Fruit fly (Drosophila melanogaster) whole organism, embryonic: Measurements from ENCODE around the gene Reg-2.

Source experiments
- B-H2 ChIP-seq: fragments of 200-800 bp; sonication (Bioruptor generic); optimal IDR thresholded peaks from 2 replicates; lab custom pipeline; 2018; ENCODE audit warnings: missing biosample characterization, mild to moderate bottlenecking, missing genetic modification characterization
- Bgb ChIP-seq: fragments of 200-800 bp; sonication (Bioruptor generic); IDR thresholded peaks from 2 replicates; pipeline ENCODE4 v1.3.6; 2022; ENCODE audit warnings: missing biosample characterization, missing genetic modification characterization; ENCODE audit not compliant: partially characterized antibody
- CG11398 ChIP-seq: fragments of 200-800 bp; sonication (Bioruptor generic); optimal IDR thresholded peaks from 2 replicates; lab custom pipeline; 2016; ENCODE audit warnings: missing biosample characterization, missing genetic modification characterization
- CG11560 ChIP-seq: fragments of 200-800 bp; sonication (Bioruptor generic); IDR thresholded peaks from 3 replicates; pipeline ENCODE4 v1.3.6; 2022; ENCODE audit warnings: missing biosample characterization, missing genetic modification characterization
- CG13775 ChIP-seq: fragments of 200-800 bp; sonication (Bioruptor generic); optimal IDR thresholded peaks from 3 replicates; lab custom pipeline; 2017; ENCODE audit warnings: missing biosample characterization, mild to moderate bottlenecking, missing genetic modification characterization
- CG14710 ChIP-seq: fragments of 200-800 bp; sonication (Bioruptor generic); optimal IDR thresholded peaks from 3 replicates; lab custom pipeline; 2019; ENCODE audit warnings: missing biosample characterization, mild to moderate bottlenecking, missing genetic modification characterization, moderate library complexity
- CG15479 ChIP-seq: fragments of 200-800 bp; sonication (Bioruptor generic); optimal IDR thresholded peaks from 3 replicates; lab custom pipeline; 2019; ENCODE audit warnings: missing biosample characterization, mild to moderate bottlenecking, missing genetic modification characterization, moderate library complexity
- CG18619 ChIP-seq: fragments of 200-800 bp; sonication (Bioruptor generic); optimal IDR thresholded peaks from 3 replicates; lab custom pipeline; 2017; ENCODE audit warnings: missing biosample characterization, mild to moderate bottlenecking, missing genetic modification characterization
- CG30431 ChIP-seq: fragments of 200-800 bp; sonication (Bioruptor generic); optimal IDR thresholded peaks from 2 replicates; lab custom pipeline; 2017; ENCODE audit warnings: missing biosample characterization, missing genetic modification characterization
- CG31441 ChIP-seq: fragments of 200-800 bp; sonication (Bioruptor generic); IDR thresholded peaks from 2 replicates; pipeline ENCODE4 v1.3.6; 2022; ENCODE audit warnings: missing biosample characterization, missing genetic modification characterization
- CG32532 ChIP-seq: fragments of 200-800 bp; sonication (Bioruptor generic); IDR thresholded peaks from 2 replicates; pipeline ENCODE4 v1.3.6; 2022; ENCODE audit warnings: missing biosample characterization, missing genetic modification characterization
- CG4360 ChIP-seq: fragments of 200-800 bp; sonication (Bioruptor generic); IDR thresholded peaks from 2 replicates; pipeline ENCODE4 v1.3.6; 2022; ENCODE audit warnings: missing biosample characterization, missing genetic modification characterization
- CG4617 ChIP-seq: fragments of 200-800 bp; sonication (Bioruptor generic); optimal IDR thresholded peaks from 3 replicates; lab custom pipeline; 2016; ENCODE audit warnings: missing biosample characterization, missing genetic modification characterization, borderline replicate concordance
- CG6765 ChIP-seq: fragments of 200-800 bp; sonication (Bioruptor generic); optimal IDR thresholded peaks from 3 replicates; lab custom pipeline; 2017; ENCODE audit warnings: missing biosample characterization, mild to moderate bottlenecking, missing genetic modification characterization
- CG6813 ChIP-seq: fragments of 200-800 bp; sonication (Bioruptor generic); optimal IDR thresholded peaks from 2 replicates; lab custom pipeline; 2017; ENCODE audit warnings: missing biosample characterization, missing genetic modification characterization, mild to moderate bottlenecking, moderate library complexity, missing genetic modification reagents
- CG7963 ChIP-seq: fragments of 200-800 bp; sonication (Bioruptor generic); IDR thresholded peaks from 3 replicates; pipeline ENCODE4 v1.3.6; 2022; ENCODE audit warnings: missing biosample characterization, missing genetic modification characterization; ENCODE audit not compliant: partially characterized antibody
- CG8388 ChIP-seq: fragments of 200-800 bp; sonication (Bioruptor generic); optimal IDR thresholded peaks from 2 replicates; lab custom pipeline; 2019; ENCODE audit warnings: missing biosample characterization, mild to moderate bottlenecking, missing genetic modification characterization, moderate library complexity
- CG8765 ChIP-seq: fragments of 200-800 bp; sonication (Bioruptor generic); IDR thresholded peaks from 2 replicates; pipeline ENCODE4 v1.3.6; 2022; ENCODE audit warnings: missing biosample characterization, missing genetic modification characterization
- CG9932 ChIP-seq: fragments of 200-800 bp; sonication (Bioruptor generic); IDR thresholded peaks from 2 replicates; pipeline ENCODE4 v1.3.6; 2022; ENCODE audit warnings: missing biosample characterization, missing genetic modification characterization
- Dad ChIP-seq: fragments of 200-800 bp; sonication (Bioruptor generic); optimal IDR thresholded peaks from 3 replicates; lab custom pipeline; 2016; ENCODE audit warnings: missing biosample characterization, missing genetic modification characterization
- Dll ChIP-seq: fragments of 200-800 bp; sonication (Bioruptor generic); IDR thresholded peaks from 4 replicates; pipeline ENCODE4 v1.3.6; 2022; ENCODE audit warnings: missing biosample characterization, missing genetic modification characterization; ENCODE audit not compliant: partially characterized antibody
- Doc3 ChIP-seq: fragments of 200-800 bp; sonication (Bioruptor generic); IDR thresholded peaks from 3 replicates; pipeline ENCODE4 v1.3.6; 2022; ENCODE audit warnings: missing biosample characterization, missing genetic modification characterization; ENCODE audit not compliant: partially characterized antibody
- HLH3B ChIP-seq: fragments of 200-800 bp; sonication (Bioruptor generic); IDR thresholded peaks from 2 replicates; pipeline ENCODE4 v1.3.6; 2022; ENCODE audit warnings: missing biosample characterization, missing genetic modification characterization
- Hmr ChIP-seq: fragments of 200-800 bp; sonication (Bioruptor generic); optimal IDR thresholded peaks from 3 replicates; lab custom pipeline; 2017; ENCODE audit warnings: mild to moderate bottlenecking, missing biosample characterization, missing genetic modification reagents, missing genetic modification characterization
- Hr39 ChIP-seq: fragments of >200 bp; optimal IDR thresholded peaks from 2 replicates; lab custom pipeline; 2017
- Hr78 ChIP-seq, 2 experiments: fragments of 200-800 bp in 1 of 2; fragments of >200 bp in 1 of 2; sonication (Bioruptor generic) in 1 of 2; optimal IDR thresholded peaks; 2 replicates each; lab custom pipeline; 2017 to 2019; ENCODE audit warnings: missing biosample characterization in 2 of 2, missing genetic modification characterization in 2 of 2, mild to moderate bottlenecking in 1 of 2, moderate library complexity in 1 of 2
- MBD-R2 ChIP-seq: fragments of 200-800 bp; sonication (Bioruptor generic); IDR thresholded peaks from 2 replicates; pipeline ENCODE4 v1.3.6; 2022; ENCODE audit warnings: missing biosample characterization, missing genetic modification characterization
- MTF-1 ChIP-seq: fragments of 200-800 bp; sonication (Bioruptor generic); optimal IDR thresholded peaks from 2 replicates; lab custom pipeline; 2018; ENCODE audit warnings: missing biosample characterization, mild to moderate bottlenecking, missing genetic modification characterization, borderline replicate concordance
- Trl ChIP-seq, 3 experiments: fragments of >200 bp in 2 of 3; fragments of 200-800 bp in 1 of 3; sonication (Bioruptor generic) in 1 of 3; optimal IDR thresholded peaks; 2 replicates in 1 of 3; 3 replicates in 2 of 3; lab custom pipeline; 2016 to 2017; ENCODE audit warnings: missing biosample characterization in 1 of 3, missing genetic modification characterization in 1 of 3
- bbx ChIP-seq: fragments of 200-800 bp; sonication (Bioruptor generic); IDR thresholded peaks from 2 replicates; pipeline ENCODE4 v1.3.6; 2022; ENCODE audit warnings: missing biosample characterization, missing genetic modification characterization; ENCODE audit not compliant: partially characterized antibody
- chn ChIP-seq: fragments of 200-800 bp; sonication (Bioruptor generic); optimal IDR thresholded peaks from 2 replicates; lab custom pipeline; 2016; ENCODE audit warnings: missing biosample characterization, missing genetic modification characterization
- ewg ChIP-seq: fragments of 200-800 bp; sonication (Bioruptor generic); optimal IDR thresholded peaks from 3 replicates; lab custom pipeline; 2017; ENCODE audit warnings: mild to moderate bottlenecking, missing biosample characterization, missing genetic modification reagents, missing genetic modification characterization
- fd96Cb ChIP-seq: fragments of 200-800 bp; sonication (Bioruptor generic); optimal IDR thresholded peaks from 2 replicates; lab custom pipeline; 2018; ENCODE audit warnings: missing biosample characterization, mild to moderate bottlenecking, missing genetic modification characterization, moderate library complexity
- ham ChIP-seq: fragments of 200-800 bp; sonication (Bioruptor generic); IDR thresholded peaks from 2 replicates; pipeline ENCODE4 v1.3.6; 2022; ENCODE audit warnings: missing biosample characterization, missing genetic modification characterization
- knrl ChIP-seq: fragments of 200-800 bp; sonication (Bioruptor generic); IDR thresholded peaks from 3 replicates; pipeline ENCODE4 v1.3.6; 2022; ENCODE audit warnings: missing biosample characterization, missing genetic modification characterization; ENCODE audit not compliant: partially characterized antibody
- lmd ChIP-seq: fragments of 200-800 bp; sonication (Bioruptor generic); IDR thresholded peaks from 2 replicates; pipeline ENCODE4 v1.3.6; 2022; ENCODE audit warnings: missing biosample characterization, missing genetic modification characterization
- mld ChIP-seq: fragments of 200-800 bp; sonication (Bioruptor generic); IDR thresholded peaks from 3 replicates; pipeline ENCODE4 v1.3.6; 2022; ENCODE audit warnings: missing biosample characterization, missing genetic modification characterization; ENCODE audit not compliant: partially characterized antibody
- nmo ChIP-seq: fragments of 200-800 bp; sonication (Bioruptor generic); optimal IDR thresholded peaks from 2 replicates; lab custom pipeline; 2018; ENCODE audit warnings: missing biosample characterization, mild to moderate bottlenecking, missing genetic modification characterization, moderate library complexity
- p53 ChIP-seq: fragments of 200-800 bp; sonication (Bioruptor generic); optimal IDR thresholded peaks from 2 replicates; lab custom pipeline; 2016; ENCODE audit warnings: missing biosample characterization, missing genetic modification characterization
- phol ChIP-seq: fragments of 200-800 bp; sonication (Bioruptor generic); optimal IDR thresholded peaks from 3 replicates; lab custom pipeline; 2018; ENCODE audit warnings: missing biosample characterization, mild to moderate bottlenecking, missing genetic modification characterization, moderate library complexity
- prd ChIP-seq, 3 experiments: fragments of >200 bp in 2 of 3; fragments of 200-800 bp in 1 of 3; sonication (Bioruptor generic) in 1 of 3; optimal IDR thresholded peaks in 2 of 3; IDR thresholded peaks in 1 of 3; 2 replicates in 2 of 3; 3 replicates in 1 of 3; pipeline versions ENCODE4 v1.3.6 to Lab custom; 2017 to 2022; ENCODE audit warnings: missing biosample characterization in 1 of 3, missing genetic modification characterization in 1 of 3
- sd ChIP-seq: fragments of 200-800 bp; sonication (Bioruptor generic); optimal IDR thresholded peaks from 3 replicates; lab custom pipeline; 2018; ENCODE audit warnings: missing biosample characterization, mild to moderate bottlenecking, missing genetic modification characterization, moderate library complexity
- sens-2 ChIP-seq: fragments of 200-800 bp; sonication (Bioruptor generic); IDR thresholded peaks from 2 replicates; pipeline ENCODE4 v1.3.6; 2022; ENCODE audit warnings: missing biosample characterization, missing genetic modification characterization
- sim ChIP-seq: fragments of 200-800 bp; sonication (Bioruptor generic); IDR thresholded peaks from 2 replicates; pipeline ENCODE4 v1.3.6; 2022; ENCODE audit warnings: missing biosample characterization, missing genetic modification characterization
- stwl ChIP-seq: fragments of 200-800 bp; sonication (Bioruptor generic); optimal IDR thresholded peaks from 3 replicates; lab custom pipeline; 2018; ENCODE audit warnings: missing biosample characterization, mild to moderate bottlenecking, missing genetic modification characterization, moderate library complexity
- sug ChIP-seq: fragments of 200-800 bp; optimal IDR thresholded peaks from 2 replicates; lab custom pipeline; 2019; ENCODE audit warnings: missing biosample characterization, mild to moderate bottlenecking, missing genetic modification characterization, moderate library complexity
- toy ChIP-seq: fragments of 200-800 bp; sonication (Bioruptor generic); IDR thresholded peaks from 2 replicates; pipeline ENCODE4 v1.3.6; 2022; ENCODE audit warnings: missing biosample characterization, missing genetic modification characterization
- unc-4 ChIP-seq: fragments of 200-800 bp; sonication (Bioruptor generic); IDR thresholded peaks from 2 replicates; pipeline ENCODE4 v1.3.6; 2022; ENCODE audit warnings: missing biosample characterization, missing genetic modification characterization; ENCODE audit not compliant: partially characterized antibody
- zen2 ChIP-seq: fragments of 200-800 bp; sonication (Bioruptor generic); IDR thresholded peaks from 3 replicates; pipeline ENCODE4 v1.3.6; 2022; ENCODE audit warnings: missing biosample characterization, missing genetic modification characterization; ENCODE audit not compliant: partially characterized antibody

Gene Reg-2

DNA sequence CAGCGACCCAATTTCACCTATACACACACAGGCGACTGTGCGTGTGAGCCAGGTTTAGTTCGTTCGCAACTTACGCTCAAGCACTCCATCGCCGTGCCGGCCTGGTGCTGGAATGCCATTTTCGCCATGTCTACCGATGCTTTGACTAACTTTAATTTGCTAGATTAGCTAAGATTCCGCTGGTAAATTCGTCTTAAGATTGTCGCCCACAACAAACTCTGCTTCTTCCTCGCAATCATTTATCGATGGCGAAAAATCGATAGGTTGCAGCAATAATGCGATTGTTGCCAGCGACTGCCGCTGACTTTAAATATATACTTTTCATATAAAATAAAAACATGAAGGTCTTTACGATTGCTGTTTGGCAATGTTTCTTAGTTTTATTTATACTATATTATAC, 46.3 kb upstream of the Reg-2 start, which contains the start of gene CG3402 (continued):
- TF ChIP-seq CG11560 (tag; lab: Robert Waterston, UW) (no peak), CG32532 (GFP tag; lab: Robert Waterston, UW) (no peak), nmo (no peak), Hmr (GFP tag; lab: Kevin White, UChicago) (no peak), bbx (GFP tag; lab: Robert Waterston, UW) (peak; percentile 66; the same call in 1 of the 2 replicates), phol (tag; lab: Kevin White, UChicago) (peak; percentile 7), B-H2 (GFP tag; lab: Kevin White, UChicago) (no peak), chn (GFP tag; lab: Kevin White, UChicago) (no peak), CG13775 (no peak), fd96Cb (tag; lab: Kevin White, UChicago) (no peak), CG6765 (GFP tag; lab: Kevin White, UChicago) (no peak), HLH3B (no peak), CG18619 (GFP tag; lab: Kevin White, UChicago) (no peak), knrl (GFP tag; lab: Robert Waterston, UW) (peak; percentile 54; the same call in 1 of the 3 replicates), mld (GFP tag; lab: Robert Waterston, UW) (peak; percentile 71; the same call in 2 of the 3 replicates), prd (optimal IDR thresholded peaks at IDR 0.05; lab: Kevin White, UChicago) (no peak), prd (GFP tag; IDR thresholded peaks at IDR 0.05; lab: Robert Waterston, UW) (no peak), CG9932 (no peak), CG6813 (no peak), CG8765 (no peak), CG4617 (peak; percentile 67), stwl (tag; lab: Kevin White, UChicago) (peak; percentile 61), CG30431 (GFP tag; lab: Kevin White, UChicago) (no peak), ewg (GFP tag; lab: Kevin White, UChicago) (no peak), Bgb (GFP tag; lab: Robert Waterston, UW) (peak; percentile 73), sd (peak; percentile 11), Doc3 (peak; percentile 72), Hr78 (GFP tag; optimal IDR thresholded peaks at IDR 0.05; lab: Kevin White, UChicago) (no peak), CG11398 (GFP tag; lab: Kevin White, UChicago) (no peak), MBD-R2 (GFP tag; lab: Robert Waterston, UW) (peak; percentile 84), toy (no peak), MTF-1 (GFP tag; lab: Kevin White, UChicago) (no peak), unc-4 (GFP tag; lab: Robert Waterston, UW) (peak; percentile 73), CG7963 (peak; percentile 62; the same call in 2 of the 3 replicates), Dad (GFP tag; lab: Kevin White, UChicago) (no peak), Trl (optimal IDR thresholded peaks at IDR 0.05; lab: Kevin White, UChicago) (no peak), Trl (GFP tag; optimal IDR thresholded peaks at IDR 0.05; lab: Kevin White, UChicago) (no peak), sug (tag; lab: Kevin White, UChicago) (peak; percentile 11), sim (GFP tag; lab: Robert Waterston, UW) (no peak), zen2 (peak; percentile 76), CG4360 (GFP tag; lab: Robert Waterston, UW) (no peak), ham (GFP tag; lab: Robert Waterston, UW) (no peak), CG8388 (no peak), sens-2 (GFP tag; lab: Robert Waterston, UW) (no peak), Dll (GFP tag; lab: Robert Waterston, UW) (peak; percentile 81), CG31441 (GFP tag; lab: Robert Waterston, UW) (no peak), p53 (GFP tag; lab: Kevin White, UChicago) (no peak), CG14710 (tag; lab: Kevin White, UChicago) (peak; percentile 14), Hr39 (lab: Kevin White, UChicago) (no peak), CG15479 (GFP tag; lab: Kevin White, UChicago) (no peak), lmd (GFP tag; lab: Robert Waterston, UW) (no peak)
